Worm (Caenorhabditis elegans): ENCODE results near the gene T22F3.7.

The T22F3.7 gene

DNA sequence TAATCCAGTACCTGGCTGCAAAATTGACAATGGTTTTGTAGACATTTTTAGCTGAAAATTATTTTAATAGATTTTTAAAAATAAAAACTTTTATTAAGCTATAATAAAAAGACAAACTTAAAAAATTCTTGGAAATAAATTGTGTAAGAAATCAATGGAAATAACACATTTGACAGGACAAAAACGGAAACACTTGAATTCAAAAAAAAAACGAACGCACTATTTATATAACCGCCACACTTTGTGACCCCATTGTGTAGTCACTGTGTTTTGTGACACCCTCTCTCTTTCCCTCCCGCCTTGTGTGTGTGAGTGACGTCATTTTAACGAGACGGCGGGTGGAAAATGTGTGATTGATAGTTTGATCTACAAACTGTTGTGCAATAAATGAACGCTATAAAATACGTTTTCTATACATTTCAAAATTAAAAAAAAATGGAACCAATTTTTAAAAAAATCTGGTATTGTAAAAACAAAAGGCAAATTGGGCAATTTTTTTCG, 43.8 kb upstream of the T22F3.7 start, which contains the start of gene F59B1.8 (continued):
- TF ChIP-seq ceh-79 (tag; optimal IDR thresholded peaks at IDR 0.05): no peak
- TF ChIP-seq die-1 (tag; optimal IDR thresholded peaks at IDR 0.05): no peak
- 0 out of 2 replicates have a peak, but pooled peaks have one; percentile 20 for TF ChIP-seq B0336.3 (GFP tag; IDR thresholded peaks at IDR 0.05)
- no peak for TF ChIP-seq lag-1 (GFP tag; IDR thresholded peaks at IDR 0.05)
- no peak for TF ChIP-seq T26A5.8 (tag; optimal IDR thresholded peaks at IDR 0.05)
- TF ChIP-seq aptf-3 (GFP tag; IDR thresholded peaks at IDR 0.05): no peak
- no peak for TF ChIP-seq rcor-1 (GFP tag; IDR thresholded peaks at IDR 0.05)
- TF ChIP-seq lin-26 (GFP tag; IDR thresholded peaks at IDR 0.05): no peak
- no peak for TF ChIP-seq ztf-6 (GFP tag; IDR thresholded peaks at IDR 0.05)
- TF ChIP-seq T07F8.4 (tag; optimal IDR thresholded peaks at IDR 0.05): no peak
- no peak for TF ChIP-seq F39B2.1 (GFP tag; IDR thresholded peaks at IDR 0.05)
- TF ChIP-seq F57A8.1 (GFP tag; optimal IDR thresholded peaks at IDR 0.05): no peak
- TF ChIP-seq egl-18 (GFP tag; IDR thresholded peaks at IDR 0.05): no peak
- TF ChIP-seq lir-1 (GFP tag; conservative IDR thresholded peaks at IDR 0.05): no peak
- no peak for TF ChIP-seq B0261.1 (tag; optimal IDR thresholded peaks at IDR 0.05)
- TF ChIP-seq B0035.1 (tag; optimal IDR thresholded peaks at IDR 0.05): no peak
- TF ChIP-seq nfyb-1 (GFP tag; IDR thresholded peaks at IDR 0.05): 0 out of 2 replicates have a peak, but pooled peaks have one; percentile 14
- no peak for TF ChIP-seq dpl-1 (GFP tag; optimal IDR thresholded peaks at IDR 0.05)
- TF ChIP-seq unc-130 (GFP tag; optimal IDR thresholded peaks at IDR 0.05): no peak
- TF ChIP-seq F22D6.2 (tag; optimal IDR thresholded peaks at IDR 0.05): no peak
- TF ChIP-seq zfh-2 (GFP tag; conservative IDR thresholded peaks at IDR 0.05): no peak
- no peak for TF ChIP-seq madf-6 (GFP tag; IDR thresholded peaks at IDR 0.05)
- TF ChIP-seq Y79H2A.3 (GFP tag; conservative IDR thresholded peaks at IDR 0.05): no peak
- TF ChIP-seq athp-1 (tag; optimal IDR thresholded peaks at IDR 0.05): no peak
- TF ChIP-seq Y56A3A.18 (GFP tag; IDR thresholded peaks at IDR 0.05): no peak
- no peak for TF ChIP-seq ztf-18 (tag; optimal IDR thresholded peaks at IDR 0.05)
- no peak for TF ChIP-seq nfya-1 (tag; optimal IDR thresholded peaks at IDR 0.05; ENCODE audit: borderline replicate concordance, insufficient read depth)
- no peak for TF ChIP-seq F55B11.4 (tag; optimal IDR thresholded peaks at IDR 0.05; ENCODE audit: borderline replicate concordance, insufficient read depth)
- no peak for TF ChIP-seq pha-4 (tag; optimal IDR thresholded peaks at IDR 0.05)
- no peak for TF ChIP-seq K11D2.4 (GFP tag; IDR thresholded peaks at IDR 0.05)
- no peak for TF ChIP-seq F57C9.4 (tag; optimal IDR thresholded peaks at IDR 0.05)
- no peak for TF ChIP-seq rec-8 (tag; optimal IDR thresholded peaks at IDR 0.05)
- no peak for TF ChIP-seq ceh-91 (GFP tag; IDR thresholded peaks at IDR 0.05)
- peak; percentile 47; the same call in 1 of the 2 replicates for TF ChIP-seq cebp-1 (GFP tag; IDR thresholded peaks at IDR 0.05)
- peak; percentile 74 for TF ChIP-seq cebp-1 (tag; optimal IDR thresholded peaks at IDR 0.05)
- TF ChIP-seq snpc-1.3 (tag; optimal IDR thresholded peaks at IDR 0.05; ENCODE audit: insufficient read depth): no peak
- TF ChIP-seq F52B5.7 (tag; optimal IDR thresholded peaks at IDR 0.05): no peak
- TF ChIP-seq Y53F4B.3 (GFP tag; IDR thresholded peaks at IDR 0.05): no peak
- TF ChIP-seq hlh-12 (tag; optimal IDR thresholded peaks at IDR 0.05): no peak
- peak; percentile 49; the same call in 1 of the 2 replicates for TF ChIP-seq dox-1 (GFP tag; IDR thresholded peaks at IDR 0.05)
- no peak for TF ChIP-seq him-1 (tag; optimal IDR thresholded peaks at IDR 0.05)
- no peak for TF ChIP-seq mes-4 (tag; optimal IDR thresholded peaks at IDR 0.05)
- peak in 1 of 2 experiments; percentile 23 for TF ChIP-seq let-607 (tag; optimal IDR thresholded peaks at IDR 0.05)
- no peak for TF ChIP-seq nhr-120 (GFP tag; IDR thresholded peaks at IDR 0.05)
- no peak for TF ChIP-seq F10E7.11 (tag; optimal IDR thresholded peaks at IDR 0.05)
- TF ChIP-seq madf-3 (GFP tag; IDR thresholded peaks at IDR 0.05): no peak
- TF ChIP-seq C17E4.6 (GFP tag; IDR thresholded peaks at IDR 0.05): no peak
- TF ChIP-seq hlh-26 (GFP tag; conservative IDR thresholded peaks at IDR 0.05): no peak
- TF ChIP-seq sdz-38 (tag; optimal IDR thresholded peaks at IDR 0.05): no peak
